Worm (Caenorhabditis elegans): Measurements from ENCODE around the gene R03H10.4.

DNA sequence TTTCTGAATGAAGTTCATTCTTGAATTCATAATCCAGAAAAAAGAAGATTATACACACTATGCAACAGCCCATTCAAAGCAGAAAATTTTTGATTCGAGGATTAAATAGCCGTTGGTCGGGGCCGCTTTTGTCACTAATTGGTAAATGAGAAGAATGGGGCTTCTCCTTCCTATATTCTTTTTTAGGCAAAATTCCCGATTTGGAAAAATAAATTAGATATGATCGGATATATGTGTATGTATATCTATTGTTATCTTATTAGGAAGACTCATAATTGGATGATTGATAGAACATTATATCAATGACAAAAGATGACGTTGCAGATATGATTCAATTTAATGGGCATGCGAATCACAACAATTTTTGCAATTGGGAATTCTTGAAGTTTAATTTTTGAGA is 18.1 kb downstream of the R03H10.4 start:
- no peak for TF ChIP-seq ama-1 (optimal IDR thresholded peaks at IDR 0.05)
- TF ChIP-seq nhr-77 (tag; optimal IDR thresholded peaks at IDR 0.05), result no peak
- TF ChIP-seq lin-14 (GFP tag; optimal IDR thresholded peaks at IDR 0.05), result no peak
- no peak for TF ChIP-seq fos-1 (tag; optimal IDR thresholded peaks at IDR 0.05)
- TF ChIP-seq lin-15B (tag; optimal IDR thresholded peaks at IDR 0.05), result no peak
- no peak for TF ChIP-seq elt-3 (tag; optimal IDR thresholded peaks at IDR 0.05)
- no peak for TF ChIP-seq xbp-1 (tag; optimal IDR thresholded peaks at IDR 0.05)
- TF ChIP-seq ztf-4 (tag; optimal IDR thresholded peaks at IDR 0.05), result no peak
- no peak for TF ChIP-seq nhr-85 (tag)
- no peak for TF ChIP-seq mep-1 (tag; optimal IDR thresholded peaks at IDR 0.05)
- TF ChIP-seq hlh-17 (GFP tag; optimal IDR thresholded peaks at IDR 0.05; ENCODE audit: borderline replicate concordance), result no peak
- no peak for TF ChIP-seq dpl-1 (GFP tag; optimal IDR thresholded peaks at IDR 0.05)
- TF ChIP-seq ceh-82 (tag; optimal IDR thresholded peaks at IDR 0.05), result no peak
- no peak for TF ChIP-seq pqm-1 (tag; optimal IDR thresholded peaks at IDR 0.05)

Data from whole organism, L1 larva.